Fruit fly (Drosophila melanogaster) whole organism, wandering third instar larva: ENCODE data around the gene CG14641.

ENCODE experiments used
- Abd-B ChIP-seq: fragments of >200 bp; optimal IDR thresholded peaks from 2 replicates; lab custom pipeline; 2017; ENCODE audit warnings: missing biosample characterization, missing genetic modification characterization
- CG32264 ChIP-seq: fragments of 200-800 bp; sonication (Bioruptor generic); optimal IDR thresholded peaks from 2 replicates; lab custom pipeline; 2016; ENCODE audit warnings: missing biosample characterization, missing genetic modification characterization
- CG9705 ChIP-seq: fragments of 200-800 bp; sonication (Bioruptor generic); optimal IDR thresholded peaks from 2 replicates; lab custom pipeline; 2018; ENCODE audit warnings: missing biosample characterization, mild to moderate bottlenecking, missing genetic modification characterization
- Mio ChIP-seq: sonication (Bioruptor generic); optimal IDR thresholded peaks from 2 replicates; lab custom pipeline; 2016; ENCODE audit warnings: missing biosample characterization, missing genetic modification characterization
- Myc ChIP-seq: fragments of >200 bp; optimal IDR thresholded peaks from 2 replicates; lab custom pipeline; 2017
- Rel ChIP-seq, 2 experiments: fragments of 200-800 bp; sonication (Bioruptor generic) in 1 of 2; optimal IDR thresholded peaks; 2 replicates in 1 of 2; 3 replicates in 1 of 2; lab custom pipeline; 2016 to 2019; ENCODE audit warnings: mild to moderate bottlenecking in 2 of 2, missing biosample characterization in 2 of 2, missing genetic modification characterization in 2 of 2, moderate library complexity in 1 of 2
- br ChIP-seq: fragments of 200-800 bp; sonication (Bioruptor generic); optimal IDR thresholded peaks from 2 replicates; lab custom pipeline; 2016; ENCODE audit warnings: missing biosample characterization, missing genetic modification characterization
- brk ChIP-seq: fragments of 200-800 bp; sonication (Bioruptor generic); optimal IDR thresholded peaks from 2 replicates; lab custom pipeline; 2016; ENCODE audit warnings: missing biosample characterization, mild to moderate bottlenecking, missing genetic modification characterization
- dl ChIP-seq, 2 experiments: fragments of 175-275, 200-275 bp in 1 of 2; fragments of 200-275 bp in 1 of 2; sonication (Bioruptor generic); optimal IDR thresholded peaks; lab custom pipeline; 2018; ENCODE audit warnings: mild to moderate bottlenecking in 2 of 2, missing biosample characterization in 2 of 2, missing genetic modification characterization in 2 of 2, moderate library complexity in 2 of 2; ENCODE audit not compliant: partially characterized antibody in 2 of 2, insufficient read depth in 1 of 2
- fru ChIP-seq: fragments of 200-800 bp; sonication (Bioruptor generic); optimal IDR thresholded peaks from 3 replicates; lab custom pipeline; 2016; ENCODE audit warnings: missing biosample characterization, mild to moderate bottlenecking, missing genetic modification characterization
- lola ChIP-seq: fragments of >200 bp; optimal IDR thresholded peaks from 2 replicates; lab custom pipeline; 2017; ENCODE audit warnings: missing biosample characterization, missing genetic modification characterization
- pan ChIP-seq: fragments of >200 bp; optimal IDR thresholded peaks from 2 replicates; lab custom pipeline; 2017

DNA sequence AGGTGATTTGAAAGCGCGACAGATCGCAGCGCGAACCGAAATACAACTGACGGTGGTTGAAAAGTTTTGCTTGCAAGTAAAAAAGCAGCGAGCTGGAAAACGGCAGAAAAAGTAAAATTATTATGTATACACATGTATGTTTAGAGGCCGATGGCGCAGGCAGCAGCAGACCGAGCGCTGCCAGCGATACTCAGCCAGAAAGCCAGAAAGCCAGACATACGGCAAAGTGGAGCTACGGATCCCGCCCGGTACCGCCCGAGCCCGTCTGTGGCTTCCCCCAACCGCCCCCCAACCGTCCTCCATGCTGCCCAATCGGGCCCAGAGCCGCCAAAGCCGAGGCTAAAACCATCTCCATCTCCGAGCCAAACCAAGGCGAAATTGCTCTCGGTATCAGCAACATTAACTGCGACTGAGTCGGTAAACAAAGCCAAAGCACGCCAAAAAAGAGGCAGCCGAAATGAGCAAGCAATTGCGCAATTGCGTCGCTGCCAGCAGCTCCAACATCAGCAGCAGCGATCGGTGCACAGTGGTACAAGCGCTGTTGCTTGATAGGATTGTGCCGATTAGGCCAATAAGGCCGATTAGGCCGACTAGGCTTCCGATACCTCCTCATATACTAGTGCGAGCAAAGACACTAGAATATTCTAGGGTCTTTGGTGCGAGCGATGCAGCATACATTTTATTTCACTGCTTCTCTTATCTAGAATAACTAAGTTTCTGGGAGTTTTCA is 16.7 kb downstream of the CG14641 start, which contains the start of gene CG14636:
- TF ChIP-seq Abd-B (GFP tag; lab: Kevin White, UChicago) (no peak), Rel (GFP tag; optimal IDR thresholded peaks at IDR 0.05; lab: Kevin White, UChicago) (no peak), Rel (tag; optimal IDR thresholded peaks at IDR 0.05; lab: Kevin White, UChicago) (peak; percentile 16), lola (no peak), CG9705 (GFP tag; lab: Kevin White, UChicago) (peak; percentile 26), dl (GFP tag; optimal IDR thresholded peaks at IDR 0.05; lab: Kevin White, UChicago; ENCODE audit: insufficient read depth in 1 of 2, partially characterized antibody in 2 of 2) (no peak), br (peak; percentile 61), pan (lab: Kevin White, UChicago) (no peak), Myc (lab: Kevin White, UChicago) (no peak), fru (GFP tag; lab: Kevin White, UChicago) (peak; percentile 63), brk (GFP tag; lab: Kevin White, UChicago) (no peak), Mio (GFP tag; lab: Kevin White, UChicago) (no peak), CG32264 (GFP tag; lab: Kevin White, UChicago) (peak; percentile 34)
